Fruit fly (Drosophila melanogaster) whole organism, pupa: Measurements from ENCODE around the gene gnu.
A peak's percentile ranks its signal among the peaks of the same experiment; 100 is the strongest.

Source experiments
- CG10348 ChIP-seq: fragments of 200-800 bp; sonication (Bioruptor generic); IDR thresholded peaks from 2 replicates; pipeline ENCODE4 v1.3.6; 2022; ENCODE audit warnings: missing biosample characterization, missing genetic modification characterization
- CG12605 ChIP-seq: fragments of 200-800 bp; sonication (Bioruptor generic); IDR thresholded peaks from 2 replicates; pipeline ENCODE4 v1.3.6; 2022; ENCODE audit warnings: missing biosample characterization, missing genetic modification characterization
- CG13204 ChIP-seq: fragments of 200-800 bp; sonication (Bioruptor generic); optimal IDR thresholded peaks from 2 replicates; lab custom pipeline; 2018; ENCODE audit warnings: missing biosample characterization, mild to moderate bottlenecking, missing genetic modification characterization, moderate library complexity
- CG14655 ChIP-seq: fragments of 200-800 bp; sonication (Bioruptor generic); optimal IDR thresholded peaks from 3 replicates; lab custom pipeline; 2017; ENCODE audit warnings: mild to moderate bottlenecking, missing biosample characterization, missing genetic modification reagents, missing genetic modification characterization
- CG15710 ChIP-seq: fragments of 200-800 bp; sonication (Bioruptor generic); optimal IDR thresholded peaks from 2 replicates; lab custom pipeline; 2018; ENCODE audit warnings: missing biosample characterization, mild to moderate bottlenecking, missing genetic modification characterization, moderate library complexity
- CG17806 ChIP-seq: fragments of 200-800 bp; sonication (Bioruptor generic); optimal IDR thresholded peaks from 2 replicates; lab custom pipeline; 2018; ENCODE audit warnings: missing biosample characterization, mild to moderate bottlenecking, missing genetic modification characterization, moderate library complexity
- CG32121 ChIP-seq: fragments of 200-800 bp; sonication (Bioruptor generic); IDR thresholded peaks from 2 replicates; pipeline ENCODE4 v1.3.6; 2022; ENCODE audit warnings: missing biosample characterization, missing genetic modification characterization
- CG34367 ChIP-seq: fragments of 200-800 bp; sonication (Bioruptor generic); optimal IDR thresholded peaks from 2 replicates; lab custom pipeline; 2018; ENCODE audit warnings: missing biosample characterization, mild to moderate bottlenecking, missing genetic modification characterization
- CG4496 ChIP-seq: fragments of 200-800 bp; sonication (Bioruptor generic); IDR thresholded peaks from 3 replicates; pipeline ENCODE4 v1.3.6; 2022; ENCODE audit warnings: missing biosample characterization, missing genetic modification characterization
- CG8159 ChIP-seq: fragments of 200-800 bp; sonication (Bioruptor generic); optimal IDR thresholded peaks from 3 replicates; lab custom pipeline; 2018; ENCODE audit warnings: missing biosample characterization, mild to moderate bottlenecking, missing genetic modification characterization, moderate library complexity
- CG8301 ChIP-seq: fragments of 200-800 bp; sonication (Bioruptor generic); optimal IDR thresholded peaks from 2 replicates; lab custom pipeline; 2018; ENCODE audit warnings: missing biosample characterization, mild to moderate bottlenecking, missing genetic modification characterization
- CG9948 ChIP-seq: fragments of 200-800 bp; sonication (Bioruptor generic); optimal IDR thresholded peaks from 2 replicates; lab custom pipeline; 2018; ENCODE audit warnings: missing biosample characterization, mild to moderate bottlenecking, missing genetic modification characterization, moderate library complexity
- D1 ChIP-seq: fragments of 200-800 bp; sonication (Bioruptor generic); optimal IDR thresholded peaks from 2 replicates; lab custom pipeline; 2018; ENCODE audit warnings: missing biosample characterization, mild to moderate bottlenecking, missing genetic modification characterization, moderate library complexity
- EcR ChIP-seq: fragments of 200-800 bp; sonication (Bioruptor generic); optimal IDR thresholded peaks from 3 replicates; lab custom pipeline; 2019; ENCODE audit warnings: missing biosample characterization, missing genetic modification characterization, mild to moderate bottlenecking, moderate library complexity, missing genetic modification reagents
- Ets98B ChIP-seq: fragments of 200-800 bp; sonication (Bioruptor generic); IDR thresholded peaks from 2 replicates; pipeline ENCODE4 v1.3.6; 2022; ENCODE audit warnings: missing biosample characterization, missing genetic modification characterization
- Pif1A ChIP-seq: fragments of 200-800 bp; sonication (Bioruptor generic); optimal IDR thresholded peaks from 3 replicates; lab custom pipeline; 2016; ENCODE audit warnings: missing biosample characterization, missing genetic modification characterization
- Pif1B ChIP-seq: fragments of 200-800 bp; sonication (Bioruptor generic); optimal IDR thresholded peaks from 3 replicates; lab custom pipeline; 2016; ENCODE audit warnings: missing biosample characterization, missing genetic modification characterization
- Snoo ChIP-seq: fragments of 200-800 bp; sonication (Bioruptor generic); optimal IDR thresholded peaks from 3 replicates; lab custom pipeline; 2017; ENCODE audit warnings: missing biosample characterization, mild to moderate bottlenecking, missing genetic modification characterization, inconsistent platforms
- fd96Ca ChIP-seq: fragments of 200-800 bp; sonication (Bioruptor generic); IDR thresholded peaks from 3 replicates; pipeline ENCODE4 v1.3.6; 2022; ENCODE audit warnings: missing biosample characterization, missing genetic modification characterization
- gl ChIP-seq: fragments of 200-800 bp; sonication (Bioruptor generic); optimal IDR thresholded peaks from 2 replicates; lab custom pipeline; 2018; ENCODE audit warnings: missing biosample characterization, mild to moderate bottlenecking, missing genetic modification characterization
- rn ChIP-seq: fragments of 200-800 bp; sonication (Bioruptor generic); IDR thresholded peaks from 2 replicates; pipeline ENCODE4 v1.3.6; 2022; ENCODE audit warnings: missing biosample characterization, missing genetic modification characterization

The gnu gene

dm6 chr3L:14786230-14786850, 16.8 kb downstream of the gnu start, which contains the start of the genes bmm and Tdrd3:
TSS of gene bmm (minus strand) at chr3L:14786412.
TSS of gene Tdrd3 (plus strand) at chr3L:14786791.
- TF ChIP-seq fd96Ca (peak; percentile 67; the same call in 2 of the 3 replicates), CG13204 (GFP tag; lab: Kevin White, UChicago) (no peak), CG10348 (no peak), CG8159 (peak; percentile 98), Pif1B (GFP tag; lab: Kevin White, UChicago) (peak; percentile 51), CG14655 (GFP tag; lab: Kevin White, UChicago) (peak; percentile 77), CG32121 (GFP tag; lab: Robert Waterston, UW) (peak; percentile 56), CG17806 (tag; lab: Kevin White, UChicago) (peak; percentile 77), Snoo (tag; lab: Kevin White, UChicago) (peak; percentile 66), CG15710 (peak; percentile 84), CG4496 (peak; percentile 65; the same call in 1 of the 3 replicates), CG12605 (GFP tag; lab: Robert Waterston, UW) (peak; percentile 6; the same call in 1 of the 2 replicates), rn (GFP tag; lab: Robert Waterston, UW) (peak; percentile 51; the same call in 1 of the 2 replicates), CG8301 (tag; lab: Kevin White, UChicago) (peak; percentile 48), CG34367 (peak; percentile 66), EcR (GFP tag; lab: Kevin White, UChicago) (no peak), Ets98B (GFP tag; lab: Robert Waterston, UW) (peak; percentile 62), gl (no peak), D1 (tag; lab: Kevin White, UChicago) (no peak), Pif1A (peak; percentile 69), CG9948 (tag; lab: Kevin White, UChicago) (peak; percentile 82)
- TF ChIP-seq, all 21 proteins: peak for 16

DNA sequence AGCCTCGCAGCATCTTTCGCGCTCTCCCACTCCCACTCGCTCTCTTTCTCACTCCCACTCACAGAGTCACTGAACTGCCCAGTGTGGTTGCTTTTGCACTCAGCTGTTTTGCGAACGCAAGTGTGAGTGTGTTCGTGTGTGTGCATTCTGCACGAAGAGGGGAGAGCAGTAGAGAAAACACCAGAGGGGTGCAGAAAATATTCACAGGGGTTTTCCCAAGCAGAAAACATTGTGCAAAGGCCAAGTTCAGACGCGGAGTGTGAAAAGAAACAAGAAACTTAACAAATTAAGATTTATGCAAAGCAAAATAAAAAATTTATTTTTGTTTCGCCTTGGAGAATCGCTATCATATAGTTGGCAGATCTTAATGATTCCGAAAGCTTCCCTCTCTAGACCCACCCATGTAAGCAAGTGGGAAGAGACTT, 17.7 kb downstream of the gnu start:
- peak; percentile 42 for TF ChIP-seq Snoo (tag; lab: Kevin White, UChicago)
- peak; percentile 85 for TF ChIP-seq CG8301 (tag; lab: Kevin White, UChicago)
- TF ChIP-seq CG14655 (GFP tag; lab: Kevin White, UChicago) = peak; percentile 85
- TF ChIP-seq rn (GFP tag; lab: Robert Waterston, UW) = peak; percentile 57; the same call in 1 of the 2 replicates
- TF ChIP-seq CG9948 (tag; lab: Kevin White, UChicago) = peak; percentile 73
- TF ChIP-seq fd96Ca = peak; percentile 87
- TF ChIP-seq CG15710 = peak; percentile 68
- peak; percentile 73 for TF ChIP-seq CG17806 (tag; lab: Kevin White, UChicago)
- peak; percentile 74 for TF ChIP-seq CG8159
- TF ChIP-seq CG32121 (GFP tag; lab: Robert Waterston, UW) = peak; percentile 84
- TF ChIP-seq gl = peak; percentile 5
- peak; percentile 86 for TF ChIP-seq Pif1A
- no peak for TF ChIP-seq D1 (tag; lab: Kevin White, UChicago)
- peak; percentile 50; the same call in 1 of the 2 replicates for TF ChIP-seq CG10348
- TF ChIP-seq CG34367 = peak; percentile 53
- peak; percentile 35 for TF ChIP-seq CG13204 (GFP tag; lab: Kevin White, UChicago)
- TF ChIP-seq EcR (GFP tag; lab: Kevin White, UChicago) = peak; percentile 98
- peak; percentile 54 for TF ChIP-seq CG12605 (GFP tag; lab: Robert Waterston, UW)
- TF ChIP-seq Ets98B (GFP tag; lab: Robert Waterston, UW) = peak; percentile 83
- TF ChIP-seq Pif1B (GFP tag; lab: Kevin White, UChicago) = peak; percentile 61
- TF ChIP-seq CG4496 = peak; percentile 82; the same call in 2 of the 3 replicates

dm6 chr3L:14784949-14785408, 18.2 kb downstream of the gnu start:
- TF ChIP-seq CG8159 = peak; percentile 79
- peak; percentile 56 for TF ChIP-seq CG12605 (GFP tag; lab: Robert Waterston, UW)
- TF ChIP-seq CG14655 (GFP tag; lab: Kevin White, UChicago) = peak; percentile 91
- TF ChIP-seq CG8301 (tag; lab: Kevin White, UChicago) = peak; percentile 90
- TF ChIP-seq EcR (GFP tag; lab: Kevin White, UChicago) = no peak
- peak; percentile 73 for TF ChIP-seq Snoo (tag; lab: Kevin White, UChicago)
- TF ChIP-seq fd96Ca = no peak
- TF ChIP-seq gl = peak; percentile 18
- TF ChIP-seq Pif1B (GFP tag; lab: Kevin White, UChicago) = peak; percentile 49
- no peak; the same call in 1 of the 3 replicates for TF ChIP-seq CG4496
- TF ChIP-seq Ets98B (GFP tag; lab: Robert Waterston, UW) = peak; percentile 52
- no peak for TF ChIP-seq CG13204 (GFP tag; lab: Kevin White, UChicago)
- TF ChIP-seq CG32121 (GFP tag; lab: Robert Waterston, UW) = peak; percentile 78
- peak; percentile 78 for TF ChIP-seq CG17806 (tag; lab: Kevin White, UChicago)
- TF ChIP-seq Pif1A = peak; percentile 69
- peak; percentile 56 for TF ChIP-seq rn (GFP tag; lab: Robert Waterston, UW)
- peak; percentile 77 for TF ChIP-seq D1 (tag; lab: Kevin White, UChicago)
- peak; percentile 71 for TF ChIP-seq CG34367
- no peak; the same call in 1 of the 2 replicates for TF ChIP-seq CG10348
- peak; percentile 78 for TF ChIP-seq CG15710
- peak; percentile 82 for TF ChIP-seq CG9948 (tag; lab: Kevin White, UChicago)

dm6 chr3L:14784241-14784948, 18.8 kb downstream of the gnu start:
- TF ChIP-seq D1 (tag; lab: Kevin White, UChicago) (no peak), CG13204 (GFP tag; lab: Kevin White, UChicago) (no peak), EcR (GFP tag; lab: Kevin White, UChicago) (no peak), CG8159 (no peak), CG15710 (no peak)

dm6 chr3L:14783363-14783627, 19.9 kb downstream of the gnu start:
- TF ChIP-seq Pif1A (no peak), CG8301 (tag; lab: Kevin White, UChicago) (no peak), CG9948 (tag; lab: Kevin White, UChicago) (no peak), CG10348 (no peak), D1 (tag; lab: Kevin White, UChicago) (no peak), rn (GFP tag; lab: Robert Waterston, UW) (no peak), EcR (GFP tag; lab: Kevin White, UChicago) (no peak), CG13204 (GFP tag; lab: Kevin White, UChicago) (no peak), CG14655 (GFP tag; lab: Kevin White, UChicago) (no peak), CG8159 (no peak)
